Worm (Caenorhabditis elegans): ENCODE data around the gene ugt-36.

Gene ugt-36

ce11 chrV:7166709-7167108, at the start of gene ugt-36:
Gene ugt-36, plus strand, starts transcription at chrV:7167009.
- TF ChIP-seq ceh-13 (GFP tag; optimal IDR thresholded peaks at IDR 0.05) (no peak), ets-7 (tag; optimal IDR thresholded peaks at IDR 0.05) (no peak), ceh-36 (tag; optimal IDR thresholded peaks at IDR 0.05) (no peak), hmg-4 (GFP tag; optimal IDR thresholded peaks at IDR 0.05) (no peak), F13C5.2 (tag; optimal IDR thresholded peaks at IDR 0.05) (no peak), tbx-11 (GFP tag; IDR thresholded peaks at IDR 0.05) (no peak), hnd-1 (tag; optimal IDR thresholded peaks at IDR 0.05) (no peak), flt-1 (GFP tag; IDR thresholded peaks at IDR 0.05) (no peak), B0310.2 (tag; optimal IDR thresholded peaks at IDR 0.05) (no peak), sea-1 (GFP tag; conservative IDR thresholded peaks at IDR 0.05) (no peak)

- no peak for TF ChIP-seq ama-1 (optimal IDR thresholded peaks at IDR 0.05)
- TF ChIP-seq ets-7 (tag; optimal IDR thresholded peaks at IDR 0.05), result no peak
- no peak for TF ChIP-seq ceh-13 (GFP tag; optimal IDR thresholded peaks at IDR 0.05)
- TF ChIP-seq ceh-36 (tag; optimal IDR thresholded peaks at IDR 0.05), result no peak
- TF ChIP-seq F13C5.2 (tag; optimal IDR thresholded peaks at IDR 0.05), result no peak
- TF ChIP-seq pes-1 (GFP tag; IDR thresholded peaks at IDR 0.05), result no peak
These were observed 48.0 kb upstream of the ugt-36 start, which contains the start of gene srx-33 for ce11 chrV:7118796-7119195. Gene srx-33, minus strand, starts transcription at chrV:7118896.

- TF ChIP-seq flt-1 (GFP tag; IDR thresholded peaks at IDR 0.05) (no peak), F13C5.2 (tag; optimal IDR thresholded peaks at IDR 0.05) (no peak), scrt-1 (GFP tag; IDR thresholded peaks at IDR 0.05) (no peak), aly-1 (tag; optimal IDR thresholded peaks at IDR 0.05) (no peak), tbx-37 (GFP tag; conservative IDR thresholded peaks at IDR 0.05) (no peak), hmbx-1 (tag; optimal IDR thresholded peaks at IDR 0.05) (no peak), tra-4 (tag; optimal IDR thresholded peaks at IDR 0.05) (no peak), ceh-36 (tag; optimal IDR thresholded peaks at IDR 0.05) (no peak), ama-1 (optimal IDR thresholded peaks at IDR 0.05) (no peak), sea-1 (GFP tag; conservative IDR thresholded peaks at IDR 0.05) (no peak)
These were observed 46.6 kb upstream of the ugt-36 start, which contains the start of gene srx-34 for ce11 chrV:7120168-7120567. Gene srx-34, minus strand, starts transcription at chrV:7120268.

- TF ChIP-seq hmbx-1 (tag; optimal IDR thresholded peaks at IDR 0.05) (no peak), aly-1 (tag; optimal IDR thresholded peaks at IDR 0.05) (no peak), hnd-1 (tag; optimal IDR thresholded peaks at IDR 0.05) (no peak), F13C5.2 (tag; optimal IDR thresholded peaks at IDR 0.05) (no peak), ceh-36 (tag; optimal IDR thresholded peaks at IDR 0.05) (no peak), scrt-1 (GFP tag; IDR thresholded peaks at IDR 0.05) (no peak), pes-1 (GFP tag; IDR thresholded peaks at IDR 0.05) (no peak), sea-1 (GFP tag; conservative IDR thresholded peaks at IDR 0.05) (no peak), hmg-4 (GFP tag; optimal IDR thresholded peaks at IDR 0.05) (no peak), ama-1 (optimal IDR thresholded peaks at IDR 0.05) (no peak), flt-1 (GFP tag; IDR thresholded peaks at IDR 0.05) (no peak), B0310.2 (tag; optimal IDR thresholded peaks at IDR 0.05) (no peak), tbx-11 (GFP tag; IDR thresholded peaks at IDR 0.05) (no peak), ets-7 (tag; optimal IDR thresholded peaks at IDR 0.05) (no peak), ceh-13 (GFP tag; optimal IDR thresholded peaks at IDR 0.05) (no peak), tbx-37 (GFP tag; conservative IDR thresholded peaks at IDR 0.05) (no peak), tra-4 (tag; optimal IDR thresholded peaks at IDR 0.05) (no peak)
These were observed 43.6 kb upstream of the ugt-36 start, which contains the start of gene lmd-5 for ce11 chrV:7123188-7123708. Gene lmd-5, plus strand, starts transcription at chrV:7123658.

- TF ChIP-seq tbx-37 (GFP tag; conservative IDR thresholded peaks at IDR 0.05), result no peak
- no peak for TF ChIP-seq flt-1 (GFP tag; IDR thresholded peaks at IDR 0.05)
- no peak for TF ChIP-seq hnd-1 (tag; optimal IDR thresholded peaks at IDR 0.05)
These were observed 42.8 kb upstream of the ugt-36 start for ce11 chrV:7123979-7124378.

ce11 chrV:7129460-7129859, 37.3 kb upstream of the ugt-36 start, which contains the start of gene T01C4.8:
Gene T01C4.8, minus strand, starts transcription at chrV:7129560.
- TF ChIP-seq hmbx-1 (tag; optimal IDR thresholded peaks at IDR 0.05), result no peak
- no peak for TF ChIP-seq sea-1 (GFP tag; conservative IDR thresholded peaks at IDR 0.05)
- no peak for TF ChIP-seq hnd-1 (tag; optimal IDR thresholded peaks at IDR 0.05)
- no peak for TF ChIP-seq flt-1 (GFP tag; IDR thresholded peaks at IDR 0.05)
- TF ChIP-seq tbx-11 (GFP tag; IDR thresholded peaks at IDR 0.05), result no peak
- no peak for TF ChIP-seq ets-7 (tag; optimal IDR thresholded peaks at IDR 0.05)
- TF ChIP-seq pes-1 (GFP tag; IDR thresholded peaks at IDR 0.05), result no peak
- TF ChIP-seq hmg-4 (GFP tag; optimal IDR thresholded peaks at IDR 0.05), result no peak

ce11 chrV:7130974-7131373, 35.8 kb upstream of the ugt-36 start, which contains the start of gene srx-36:
Gene srx-36, minus strand, starts transcription at chrV:7131074.
- TF ChIP-seq ama-1 (optimal IDR thresholded peaks at IDR 0.05), result no peak
- TF ChIP-seq flt-1 (GFP tag; IDR thresholded peaks at IDR 0.05), result no peak
- TF ChIP-seq tbx-11 (GFP tag; IDR thresholded peaks at IDR 0.05), result no peak
- no peak for TF ChIP-seq tbx-37 (GFP tag; conservative IDR thresholded peaks at IDR 0.05)
- no peak for TF ChIP-seq tra-4 (tag; optimal IDR thresholded peaks at IDR 0.05)
- no peak for TF ChIP-seq scrt-1 (GFP tag; IDR thresholded peaks at IDR 0.05)
- TF ChIP-seq hnd-1 (tag; optimal IDR thresholded peaks at IDR 0.05), result no peak
- no peak for TF ChIP-seq hmbx-1 (tag; optimal IDR thresholded peaks at IDR 0.05)
- TF ChIP-seq pes-1 (GFP tag; IDR thresholded peaks at IDR 0.05), result no peak
- TF ChIP-seq hmg-4 (GFP tag; optimal IDR thresholded peaks at IDR 0.05), result no peak

ce11 chrV:7132248-7132647, 34.6 kb upstream of the ugt-36 start, which contains the start of gene sre-10:
Gene sre-10, plus strand, starts transcription at chrV:7132548.
- TF ChIP-seq tra-4 (tag; optimal IDR thresholded peaks at IDR 0.05), result no peak
